Fruit fly (Drosophila melanogaster): ENCODE data around the gene RhoGAP102A.

Gene RhoGAP102A

DNA sequence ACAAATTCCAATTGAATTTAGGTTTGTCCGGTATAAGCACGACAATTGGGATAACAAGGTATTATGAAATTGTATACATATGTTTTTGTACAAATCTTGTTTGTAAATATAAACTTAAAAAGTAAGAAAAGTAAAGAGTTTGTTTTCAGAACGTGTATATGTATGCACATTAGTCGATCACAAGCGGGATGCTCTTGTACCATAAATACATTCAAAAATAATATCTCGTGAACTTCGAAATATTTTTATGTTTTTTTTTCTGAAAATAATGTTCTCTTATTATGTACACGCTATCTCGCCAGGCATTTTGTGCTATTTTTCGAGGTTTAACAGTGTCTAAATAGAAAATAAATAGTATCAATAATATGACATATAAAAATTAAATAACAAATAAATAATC is at the start of gene RhoGAP102A:
RhoGAP102A (plus strand) TSS at position 301 of the 400 bp plus-strand sequence.
- TF ChIP-seq CG13204 (GFP tag; optimal IDR thresholded peaks at IDR 0.05) = no peak
- no peak for TF ChIP-seq CG15710 (tag; optimal IDR thresholded peaks at IDR 0.05)
- TF ChIP-seq Snoo (tag; optimal IDR thresholded peaks at IDR 0.05) = no peak
- TF ChIP-seq Pif1A (GFP tag; optimal IDR thresholded peaks at IDR 0.05) = no peak
- TF ChIP-seq CG12605 (GFP tag; IDR thresholded peaks at IDR 0.05) = no peak
- no peak for TF ChIP-seq D1 (tag; optimal IDR thresholded peaks at IDR 0.05)

- TF ChIP-seq D1 (tag; optimal IDR thresholded peaks at IDR 0.05) (peak; percentile 22), CG13204 (GFP tag; optimal IDR thresholded peaks at IDR 0.05) (no peak), CG15710 (tag; optimal IDR thresholded peaks at IDR 0.05) (peak; percentile 15)
Observed at dm6 chr4:205671-206252, 49.0 kb upstream of the RhoGAP102A start, which contains the start of gene CG31998. CG31998 (minus strand) TSS chr4:205945.

DNA sequence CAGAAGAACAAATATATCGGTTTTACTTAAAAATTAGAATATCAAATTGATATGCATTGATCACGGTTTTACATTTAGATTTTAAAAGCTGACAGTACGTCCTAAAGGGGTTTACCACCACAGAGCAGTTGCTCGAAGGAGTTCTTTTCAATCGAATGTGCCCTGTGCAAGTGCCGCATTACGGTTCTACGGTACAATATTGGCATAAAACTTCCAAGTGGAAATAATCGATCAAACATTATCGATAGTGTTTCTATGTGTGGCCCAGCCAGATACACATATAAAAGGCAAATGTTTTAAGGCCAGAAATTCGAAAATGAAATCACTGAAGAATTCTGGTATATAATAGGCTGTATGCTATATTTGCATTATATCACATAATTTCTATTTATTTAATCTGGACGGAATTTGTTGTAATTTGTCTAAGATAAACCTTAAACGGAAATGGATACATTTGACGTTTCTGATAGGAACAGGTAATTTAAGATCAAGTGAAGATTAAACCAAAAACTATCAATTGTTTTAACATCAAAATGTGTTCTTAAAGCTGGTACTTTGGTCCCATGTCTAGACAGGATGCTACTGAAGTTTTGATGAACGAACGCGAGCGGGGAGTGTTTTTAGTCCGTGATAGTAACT is 44.7 kb upstream of the RhoGAP102A start, which contains the start of gene Crk:
Crk (plus strand) TSS at position 214 of the 639 bp plus-strand sequence.
- no peak for TF ChIP-seq Snoo (tag; optimal IDR thresholded peaks at IDR 0.05)
- no peak for TF ChIP-seq CG32121 (GFP tag; IDR thresholded peaks at IDR 0.05)
- TF ChIP-seq CG8301 (tag; optimal IDR thresholded peaks at IDR 0.05) = no peak
- TF ChIP-seq CG8159 (tag; optimal IDR thresholded peaks at IDR 0.05) = no peak
- TF ChIP-seq Pif1A (GFP tag; optimal IDR thresholded peaks at IDR 0.05) = no peak
- no peak for TF ChIP-seq CG34367 (tag; optimal IDR thresholded peaks at IDR 0.05)
- no peak for TF ChIP-seq Ets98B (GFP tag; IDR thresholded peaks at IDR 0.05)
- no peak for TF ChIP-seq D1 (tag; optimal IDR thresholded peaks at IDR 0.05)
- no peak for TF ChIP-seq CG14655 (GFP tag; optimal IDR thresholded peaks at IDR 0.05)
- no peak for TF ChIP-seq Pif1B (GFP tag; optimal IDR thresholded peaks at IDR 0.05)
- TF ChIP-seq CG10348 (GFP tag; IDR thresholded peaks at IDR 0.05) = no peak
- TF ChIP-seq EcR (GFP tag; optimal IDR thresholded peaks at IDR 0.05) = no peak
- no peak for TF ChIP-seq CG12605 (GFP tag; IDR thresholded peaks at IDR 0.05)
- no peak for TF ChIP-seq CG4496 (GFP tag; IDR thresholded peaks at IDR 0.05)
- no peak for TF ChIP-seq fd96Ca (GFP tag; IDR thresholded peaks at IDR 0.05)
- TF ChIP-seq CG13204 (GFP tag; optimal IDR thresholded peaks at IDR 0.05) = no peak
- TF ChIP-seq CG17806 (tag; optimal IDR thresholded peaks at IDR 0.05) = no peak

DNA sequence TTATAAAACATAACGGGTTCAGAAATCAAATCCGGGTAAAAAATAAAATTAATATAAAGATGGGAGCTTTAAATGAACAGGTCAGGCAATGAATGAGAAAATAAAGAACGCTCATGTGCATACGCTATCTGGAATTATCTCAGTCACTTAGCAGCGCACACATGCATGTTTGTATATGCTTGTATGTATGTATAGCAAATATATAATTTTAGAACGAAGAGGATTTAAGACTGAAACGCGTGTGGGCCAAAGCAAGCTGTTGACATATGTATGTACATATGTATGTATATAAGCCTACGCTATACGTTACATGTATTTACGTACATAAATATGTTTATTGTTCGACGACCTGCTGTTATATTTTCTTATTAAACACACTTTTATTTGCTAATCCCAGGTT is 29.0 kb upstream of the RhoGAP102A start:
- TF ChIP-seq Pif1A (GFP tag; optimal IDR thresholded peaks at IDR 0.05) = peak; percentile 6
- TF ChIP-seq CG15710 (tag; optimal IDR thresholded peaks at IDR 0.05) = no peak
- peak; percentile 16 for TF ChIP-seq gl (tag; optimal IDR thresholded peaks at IDR 0.05)
- TF ChIP-seq CG13204 (GFP tag; optimal IDR thresholded peaks at IDR 0.05) = no peak
- peak; percentile 5 for TF ChIP-seq Snoo (tag; optimal IDR thresholded peaks at IDR 0.05)

dm6 chr4:226751-227150 is 28.0 kb upstream of the RhoGAP102A start:
- TF ChIP-seq Pif1B (GFP tag; optimal IDR thresholded peaks at IDR 0.05) = no peak
- TF ChIP-seq CG32121 (GFP tag; IDR thresholded peaks at IDR 0.05) = no peak
- TF ChIP-seq CG14655 (GFP tag; optimal IDR thresholded peaks at IDR 0.05) = no peak
- no peak for TF ChIP-seq CG9948 (tag; optimal IDR thresholded peaks at IDR 0.05)
- no peak for TF ChIP-seq Pif1A (GFP tag; optimal IDR thresholded peaks at IDR 0.05)
- TF ChIP-seq CG17806 (tag; optimal IDR thresholded peaks at IDR 0.05) = no peak
- TF ChIP-seq CG12605 (GFP tag; IDR thresholded peaks at IDR 0.05) = no peak
- no peak for TF ChIP-seq CG8159 (tag; optimal IDR thresholded peaks at IDR 0.05)
- no peak for TF ChIP-seq Snoo (tag; optimal IDR thresholded peaks at IDR 0.05)
- no peak for TF ChIP-seq fd96Ca (GFP tag; IDR thresholded peaks at IDR 0.05)
- TF ChIP-seq CG4496 (GFP tag; IDR thresholded peaks at IDR 0.05) = no peak
- no peak for TF ChIP-seq Ets98B (GFP tag; IDR thresholded peaks at IDR 0.05)
- no peak for TF ChIP-seq D1 (tag; optimal IDR thresholded peaks at IDR 0.05)
- no peak for TF ChIP-seq CG8301 (tag; optimal IDR thresholded peaks at IDR 0.05)
- TF ChIP-seq CG13204 (GFP tag; optimal IDR thresholded peaks at IDR 0.05) = no peak
- TF ChIP-seq CG15710 (tag; optimal IDR thresholded peaks at IDR 0.05) = no peak
- TF ChIP-seq gl (tag; optimal IDR thresholded peaks at IDR 0.05) = no peak
- no peak for TF ChIP-seq rn (GFP tag; IDR thresholded peaks at IDR 0.05)
- TF ChIP-seq CG34367 (tag; optimal IDR thresholded peaks at IDR 0.05) = no peak

- TF ChIP-seq Snoo (tag; optimal IDR thresholded peaks at IDR 0.05) (no peak), CG8159 (tag; optimal IDR thresholded peaks at IDR 0.05) (no peak), CG17806 (tag; optimal IDR thresholded peaks at IDR 0.05) (no peak), CG8301 (tag; optimal IDR thresholded peaks at IDR 0.05) (no peak), CG32121 (GFP tag; IDR thresholded peaks at IDR 0.05) (no peak), Ets98B (GFP tag; IDR thresholded peaks at IDR 0.05) (no peak), CG10348 (GFP tag; IDR thresholded peaks at IDR 0.05) (no peak), CG15710 (tag; optimal IDR thresholded peaks at IDR 0.05) (no peak), CG13204 (GFP tag; optimal IDR thresholded peaks at IDR 0.05) (no peak), CG14655 (GFP tag; optimal IDR thresholded peaks at IDR 0.05) (no peak), CG34367 (tag; optimal IDR thresholded peaks at IDR 0.05) (no peak), rn (GFP tag; IDR thresholded peaks at IDR 0.05) (no peak)
Observed at dm6 chr4:227648-228047, 27.1 kb upstream of the RhoGAP102A start, which contains the start of the genes CG31999 and yellow-h. CG31999 (minus strand) TSS chr4:227748. yellow-h (plus strand) TSS chr4:227922.

Measured in whole organism, pupa.